Worm (Caenorhabditis elegans) whole organism, late embryonic: Measurements from ENCODE around the gene Y49E10.25.

Experiments used
- K02D7.2 ChIP-seq: sonication (generic microtip); optimal IDR thresholded peaks from 2 replicates; lab custom pipeline; 2017; ENCODE audit warnings: mild to moderate bottlenecking, missing genetic modification characterization, missing compliant biosample characterization
- K09A11.1 ChIP-seq: sonication (generic microtip); optimal IDR thresholded peaks from 2 replicates; lab custom pipeline; 2017; ENCODE audit warnings: antibody characterized with exemption, mild to moderate bottlenecking, missing genetic modification characterization, missing compliant biosample characterization; ENCODE audit not compliant: insufficient read depth
- ceh-19 ChIP-seq: fragments of 200-800 bp; sonication (Bioruptor generic); optimal IDR thresholded peaks from 2 replicates; lab custom pipeline; 2018; ENCODE audit warnings: mild to moderate bottlenecking, missing genetic modification characterization, missing compliant biosample characterization
- ceh-31 ChIP-seq: sonication (generic microtip); optimal IDR thresholded peaks from 2 replicates; lab custom pipeline; 2016; ENCODE audit warnings: missing genetic modification characterization, missing compliant biosample characterization
- ceh-34 ChIP-seq: sonication (generic microtip); optimal IDR thresholded peaks from 2 replicates; lab custom pipeline; 2016; ENCODE audit warnings: mild to moderate bottlenecking, missing genetic modification characterization, missing compliant biosample characterization
- ceh-45 ChIP-seq: fragments of 200-800 bp; sonication (Bioruptor generic); IDR thresholded peaks from 2 replicates; pipeline ENCODE4 v1.3.6; 2022; ENCODE audit warnings: missing genetic modification reagents, missing genetic modification characterization, missing compliant biosample characterization
- ceh-6 ChIP-seq: fragments of 200-800 bp; sonication (Bioruptor generic); optimal IDR thresholded peaks from 2 replicates; lab custom pipeline; 2018; ENCODE audit warnings: mild to moderate bottlenecking, missing genetic modification characterization, missing compliant biosample characterization
- ceh-9 ChIP-seq: sonication (generic microtip); optimal IDR thresholded peaks from 2 replicates; lab custom pipeline; 2016; ENCODE audit warnings: mild to moderate bottlenecking, missing genetic modification characterization, inconsistent platforms, missing compliant biosample characterization
- dmd-4 ChIP-seq: sonication (generic microtip); optimal IDR thresholded peaks from 2 replicates; lab custom pipeline; 2016; ENCODE audit warnings: borderline replicate concordance, missing genetic modification characterization, missing compliant biosample characterization
- elt-2 ChIP-seq: sonication (generic microtip); optimal IDR thresholded peaks from 2 replicates; lab custom pipeline; 2016; ENCODE audit warnings: missing genetic modification reagents, missing genetic modification characterization, missing compliant biosample characterization
- hlh-13 ChIP-seq: fragments of 200-800 bp; sonication (Bioruptor generic); optimal IDR thresholded peaks from 2 replicates; lab custom pipeline; 2018; ENCODE audit warnings: mild to moderate bottlenecking, missing genetic modification characterization, missing compliant biosample characterization
- hlh-30 ChIP-seq: sonication (generic microtip); optimal IDR thresholded peaks from 2 replicates; lab custom pipeline; 2017; ENCODE audit warnings: antibody characterized with exemption, missing genetic modification characterization, missing compliant biosample characterization; ENCODE audit not compliant: insufficient read depth
- madf-2 ChIP-seq: sonication (generic microtip); optimal IDR thresholded peaks from 2 replicates; lab custom pipeline; 2017; ENCODE audit warnings: missing genetic modification characterization, missing compliant biosample characterization
- nfya-1 ChIP-seq: sonication (generic microtip); optimal IDR thresholded peaks from 2 replicates; lab custom pipeline; 2017; ENCODE audit warnings: missing genetic modification characterization, mild to moderate bottlenecking, missing compliant biosample characterization, antibody characterized with exemption, moderate library complexity
- pat-9 ChIP-seq: fragments of 200-800 bp; sonication (Bioruptor generic); optimal IDR thresholded peaks from 2 replicates; lab custom pipeline; 2018; ENCODE audit warnings: mild to moderate bottlenecking, missing genetic modification characterization, moderate library complexity, missing compliant biosample characterization
- pha-4 ChIP-seq: fragments of 150-350 bp; optimal IDR thresholded peaks from 2 replicates; lab custom pipeline; 2018; ENCODE audit warnings: missing biosample characterization, missing genetic modification reagents, missing genetic modification characterization
- ref-2 ChIP-seq: sonication (generic microtip); optimal IDR thresholded peaks from 2 replicates; lab custom pipeline; 2016; ENCODE audit warnings: missing genetic modification characterization, missing compliant biosample characterization
- sdc-2 ChIP-seq: sonication (generic microtip); optimal IDR thresholded peaks from 2 replicates; lab custom pipeline; 2016; ENCODE audit warnings: missing genotype, missing genetic modification characterization, missing compliant biosample characterization
- sox-2 ChIP-seq: fragments of 200-800 bp; sonication (Bioruptor generic); IDR thresholded peaks from 2 replicates; pipeline ENCODE4 v1.3.6; 2022; ENCODE audit warnings: missing genetic modification reagents, missing genetic modification characterization, missing compliant biosample characterization
- syd-9 ChIP-seq: sonication (generic microtip); optimal IDR thresholded peaks from 2 replicates; lab custom pipeline; 2016; ENCODE audit warnings: mild to moderate bottlenecking, missing genetic modification characterization, moderate library complexity, missing compliant biosample characterization
- tbx-7 ChIP-seq: sonication (generic microtip); optimal IDR thresholded peaks from 2 replicates; lab custom pipeline; 2016; ENCODE audit warnings: missing genotype, missing genetic modification characterization, missing compliant biosample characterization
- unc-42 ChIP-seq: sonication (generic microtip); optimal IDR thresholded peaks from 2 replicates; lab custom pipeline; 2016; ENCODE audit warnings: missing genotype, missing genetic modification characterization, missing compliant biosample characterization
- unc-55 ChIP-seq: sonication (generic microtip); optimal IDR thresholded peaks from 2 replicates; lab custom pipeline; 2017; ENCODE audit warnings: missing biosample characterization, missing genetic modification reagents, missing genetic modification characterization

Gene Y49E10.25

ce11 chrIII:12453315-12453714 lies 38.6 kb downstream of the Y49E10.25 start, which contains the start of gene ani-1:
Gene ani-1 (minus strand): TSS chrIII:12453375.
- TF ChIP-seq nfya-1 (tag; lab: Kevin White, UChicago) = peak; percentile 38
- no peak for TF ChIP-seq ceh-19 (GFP tag; lab: Kevin White, UChicago)
- TF ChIP-seq unc-55 (GFP tag; lab: Kevin White, UChicago) = peak; percentile 3
- no peak for TF ChIP-seq ceh-45 (GFP tag; lab: Robert Waterston, UW)
- peak; percentile 32 for TF ChIP-seq hlh-30 (tag; lab: Kevin White, UChicago)
- TF ChIP-seq ceh-31 (tag; lab: Kevin White, UChicago) = peak; percentile 42
- peak; percentile 2 for TF ChIP-seq unc-42

- TF ChIP-seq pha-4 (tag; lab: Kevin White, UChicago) (no peak), elt-2 (no peak), madf-2 (tag; lab: Kevin White, UChicago) (no peak), sdc-2 (tag; lab: Kevin White, UChicago) (no peak), K02D7.2 (tag; lab: Kevin White, UChicago) (no peak), dmd-4 (tag; lab: Kevin White, UChicago) (no peak), sox-2 (GFP tag; lab: Robert Waterston, UW) (no peak), hlh-13 (no peak), ceh-9 (tag; lab: Kevin White, UChicago) (no peak)
Measured at ce11 chrIII:12445991-12446502, 45.8 kb downstream of the Y49E10.25 start, which contains the start of gene Y49E10.18. Gene Y49E10.18 (minus strand): TSS chrIII:12446106.

- no peak for TF ChIP-seq ceh-34 (tag; lab: Kevin White, UChicago)
- TF ChIP-seq syd-9 (tag; lab: Kevin White, UChicago) = no peak
- TF ChIP-seq pat-9 (tag; lab: Kevin White, UChicago) = no peak
- no peak for TF ChIP-seq ceh-9 (tag; lab: Kevin White, UChicago)
Measured at ce11 chrIII:12445223-12445622, 46.7 kb downstream of the Y49E10.25 start.

- TF ChIP-seq nfya-1 (tag; lab: Kevin White, UChicago) (peak; percentile 64), ref-2 (no peak)
Measured at ce11 chrIII:12443880-12444279, 48.0 kb downstream of the Y49E10.25 start.

ce11 chrIII:12439056-12439455 lies 52.8 kb downstream of the Y49E10.25 start:
- TF ChIP-seq K09A11.1 (tag; lab: Kevin White, UChicago) (no peak), tbx-7 (tag; lab: Kevin White, UChicago) (no peak), ceh-6 (no peak), ceh-34 (tag; lab: Kevin White, UChicago) (no peak), ceh-31 (tag; lab: Kevin White, UChicago) (no peak), ceh-45 (GFP tag; lab: Robert Waterston, UW) (no peak)
